Fruit fly (Drosophila melanogaster): Measurements from ENCODE around the gene Sarm.
A peak's percentile ranks its signal among the peaks of the same experiment; 100 is the strongest.

Sarm gene

dm6 chr3L:8091650-8092068 lies 28.0 kb downstream of the Sarm start, which contains the start of gene CG7565 (continued):
- TF ChIP-seq bcd (GFP tag; optimal IDR thresholded peaks at IDR 0.05), result no peak
- no peak for TF ChIP-seq en (GFP tag; optimal IDR thresholded peaks at IDR 0.05)
- TF ChIP-seq CG12299 (tag; optimal IDR thresholded peaks at IDR 0.05), result peak; percentile 12
- TF ChIP-seq hth (optimal IDR thresholded peaks at IDR 0.05), result no peak
- TF ChIP-seq CG33557 (GFP tag; optimal IDR thresholded peaks at IDR 0.05), result no peak
- TF ChIP-seq jumu (GFP tag; optimal IDR thresholded peaks at IDR 0.05), result peak; percentile 12
- TF ChIP-seq CG9727 (GFP tag; optimal IDR thresholded peaks at IDR 0.05), result peak; percentile 17
- TF ChIP-seq Aef1 (GFP tag; IDR thresholded peaks at IDR 0.05), result no peak
- no peak for TF ChIP-seq CG14441 (GFP tag; IDR thresholded peaks at IDR 0.05)
- peak; percentile 49 for TF ChIP-seq CG3847 (GFP tag; IDR thresholded peaks at IDR 0.05)
- no peak for TF ChIP-seq CG10654 (GFP tag; optimal IDR thresholded peaks at IDR 0.05)
- TF ChIP-seq CG10366 (GFP tag; IDR thresholded peaks at IDR 0.05), result no peak
- no peak for TF ChIP-seq CG7839 (tag; optimal IDR thresholded peaks at IDR 0.05)
- no peak for TF ChIP-seq shn (GFP tag; optimal IDR thresholded peaks at IDR 0.05)
- TF ChIP-seq CrebB (tag; optimal IDR thresholded peaks at IDR 0.05), result peak; percentile 58
- TF ChIP-seq Fer1 (GFP tag; optimal IDR thresholded peaks at IDR 0.05), result peak; percentile 81
- peak; percentile 24 for TF ChIP-seq salm (tag; optimal IDR thresholded peaks at IDR 0.05)
- TF ChIP-seq lmd (GFP tag; IDR thresholded peaks at IDR 0.05), result peak; percentile 15; the same call in 1 of the 2 replicates
- TF ChIP-seq tap (tag; optimal IDR thresholded peaks at IDR 0.05), result peak; percentile 3
- TF ChIP-seq tna (GFP tag; IDR thresholded peaks at IDR 0.05; ENCODE audit: partially characterized antibody), result peak; percentile 19; the same call in 1 of the 2 replicates
- peak; percentile 26 for TF ChIP-seq schlank (tag; optimal IDR thresholded peaks at IDR 0.05)
- TF ChIP-seq D19A (tag; optimal IDR thresholded peaks at IDR 0.05), result peak; percentile 22
- TF ChIP-seq CG9437 (GFP tag; optimal IDR thresholded peaks at IDR 0.05), result no peak
- 0 out of 3 replicates have a peak, but pooled peaks have one; percentile 23 for TF ChIP-seq knrl (GFP tag; IDR thresholded peaks at IDR 0.05; ENCODE audit: partially characterized antibody)
- TF ChIP-seq wor (GFP tag; IDR thresholded peaks at IDR 0.05), result no peak
- no peak for TF ChIP-seq Mrtf (GFP tag; IDR thresholded peaks at IDR 0.05)
- peak; percentile 60 for TF ChIP-seq wek (GFP tag; optimal IDR thresholded peaks at IDR 0.05)
- TF ChIP-seq CG12155 (GFP tag; optimal IDR thresholded peaks at IDR 0.05), result peak; percentile 55
- no peak for TF ChIP-seq ssp (GFP tag; IDR thresholded peaks at IDR 0.05)
- TF ChIP-seq Neu2 (GFP tag; optimal IDR thresholded peaks at IDR 0.05; ENCODE audit: borderline replicate concordance), result no peak
- TF ChIP-seq HmgD (GFP tag; optimal IDR thresholded peaks at IDR 0.05), result peak; percentile 28
- peak; percentile 59; the same call in 1 of the 2 replicates for TF ChIP-seq Atf6 (GFP tag; IDR thresholded peaks at IDR 0.05)
- no peak for TF ChIP-seq CG2129 (GFP tag; IDR thresholded peaks at IDR 0.05; ENCODE audit: partially characterized antibody)
- TF ChIP-seq fru (optimal IDR thresholded peaks at IDR 0.05), result no peak
- no peak for TF ChIP-seq Atf3 (GFP tag; optimal IDR thresholded peaks at IDR 0.05)
- no peak for TF ChIP-seq ab (GFP tag; optimal IDR thresholded peaks at IDR 0.05)
- peak; percentile 82 for TF ChIP-seq caup (GFP tag; optimal IDR thresholded peaks at IDR 0.05; ENCODE audit: severe bottlenecking)
- no peak for TF ChIP-seq dmrt99B (tag; optimal IDR thresholded peaks at IDR 0.05)
- TF ChIP-seq ap (GFP tag; IDR thresholded peaks at IDR 0.05), result no peak
- TF ChIP-seq CG9817 (tag; optimal IDR thresholded peaks at IDR 0.05), result no peak
- no peak for TF ChIP-seq gcm2 (GFP tag; optimal IDR thresholded peaks at IDR 0.05)
- peak; percentile 48; the same call in 1 of the 2 replicates for TF ChIP-seq unc-4 (GFP tag; IDR thresholded peaks at IDR 0.05; ENCODE audit: partially characterized antibody)
- TF ChIP-seq CG8290 (GFP tag; optimal IDR thresholded peaks at IDR 0.05), result peak; percentile 36
- TF ChIP-seq CG8290 (tag; optimal IDR thresholded peaks at IDR 0.05), result peak in 1 of 2 experiments; percentile 86
- TF ChIP-seq sima (GFP tag; optimal IDR thresholded peaks at IDR 0.05), result no peak
- TF ChIP-seq CG18764 (GFP tag; optimal IDR thresholded peaks at IDR 0.05), result no peak
- TF ChIP-seq CG6791 (GFP tag; IDR thresholded peaks at IDR 0.05; ENCODE audit: partially characterized antibody), result peak; percentile 56; the same call in 1 of the 3 replicates
- TF ChIP-seq CG11504 (tag; optimal IDR thresholded peaks at IDR 0.05), result no peak
- TF ChIP-seq CG3726 (GFP tag; IDR thresholded peaks at IDR 0.05), result no peak
- TF ChIP-seq CG16815 (GFP tag; optimal IDR thresholded peaks at IDR 0.05), result no peak
- no peak for TF ChIP-seq CG11696 (GFP tag; IDR thresholded peaks at IDR 0.05)
- TF ChIP-seq Deaf1 (tag; optimal IDR thresholded peaks at IDR 0.05), result peak; percentile 36

Data from whole organism, embryonic.